Fruit fly (Drosophila melanogaster) whole organism, embryonic: ENCODE data around the gene CG17625.

ENCODE experiments used
- ATbp ChIP-seq: fragments of 200-800 bp; sonication (Bioruptor generic); optimal IDR thresholded peaks from 2 replicates; lab custom pipeline; 2017; ENCODE audit warnings: missing biosample characterization, mild to moderate bottlenecking, missing genetic modification characterization, missing genetic modification reagents
- Abd-B ChIP-seq: fragments of 200-800 bp; sonication (Bioruptor generic); optimal IDR thresholded peaks from 2 replicates; lab custom pipeline; 2018; ENCODE audit warnings: missing biosample characterization, mild to moderate bottlenecking, missing genetic modification characterization, moderate library complexity
- Antp ChIP-seq: fragments of 200-800 bp; sonication (Bioruptor generic); optimal IDR thresholded peaks from 3 replicates; lab custom pipeline; 2016; ENCODE audit warnings: missing biosample characterization, missing genetic modification characterization
- Atf3 ChIP-seq: fragments of 200-800 bp; sonication (Bioruptor generic); optimal IDR thresholded peaks from 3 replicates; lab custom pipeline; 2016; ENCODE audit warnings: missing biosample characterization, missing genetic modification characterization
- Bdp1 ChIP-seq: fragments of 200-800 bp; sonication (Bioruptor generic); optimal IDR thresholded peaks from 3 replicates; lab custom pipeline; 2016; ENCODE audit warnings: missing biosample characterization, missing genetic modification characterization
- Bgb ChIP-seq: fragments of 200-800 bp; sonication (Bioruptor generic); IDR thresholded peaks from 2 replicates; pipeline ENCODE4 v1.3.6; 2022; ENCODE audit warnings: missing biosample characterization, missing genetic modification characterization; ENCODE audit not compliant: partially characterized antibody
- CG10209 ChIP-seq: fragments of 200-800 bp; sonication (Bioruptor generic); optimal IDR thresholded peaks from 3 replicates; lab custom pipeline; 2017; ENCODE audit warnings: missing biosample characterization, mild to moderate bottlenecking, missing genetic modification characterization, missing genetic modification reagents
- CG1024 ChIP-seq: fragments of 200-800 bp; sonication (Bioruptor generic); IDR thresholded peaks from 2 replicates; pipeline ENCODE4 v1.3.6; 2022; ENCODE audit warnings: missing biosample characterization, missing genetic modification characterization
- CG11093 ChIP-seq: fragments of 200-800 bp; sonication (Bioruptor generic); IDR thresholded peaks from 3 replicates; pipeline ENCODE4 v1.3.6; 2022; ENCODE audit warnings: missing biosample characterization, missing genetic modification characterization
- CG11504 ChIP-seq: fragments of 200-800 bp; sonication (Bioruptor generic); optimal IDR thresholded peaks from 3 replicates; lab custom pipeline; 2019; ENCODE audit warnings: missing biosample characterization, mild to moderate bottlenecking, missing genetic modification characterization, moderate library complexity
- CG14014 ChIP-seq: fragments of 200-800 bp; sonication (Bioruptor generic); IDR thresholded peaks from 2 replicates; pipeline ENCODE4 v1.3.6; 2022; ENCODE audit warnings: missing biosample characterization, missing genetic modification characterization
- CG14050 ChIP-seq: fragments of 200-800 bp; sonication (Bioruptor generic); IDR thresholded peaks from 3 replicates; pipeline ENCODE4 v1.3.6; 2022; ENCODE audit warnings: missing biosample characterization, missing genetic modification characterization
- CG17328 ChIP-seq: fragments of 200-800 bp; sonication (Bioruptor generic); IDR thresholded peaks from 2 replicates; pipeline ENCODE4 v1.3.6; 2022; ENCODE audit warnings: missing biosample characterization, missing genetic modification characterization
- CG17359 ChIP-seq: fragments of 200-800 bp; sonication (Bioruptor generic); optimal IDR thresholded peaks from 3 replicates; lab custom pipeline; 2018; ENCODE audit warnings: missing biosample characterization, mild to moderate bottlenecking, missing genetic modification characterization, moderate library complexity
- CG17568 ChIP-seq: fragments of 200-800 bp; sonication (Bioruptor generic); optimal IDR thresholded peaks from 2 replicates; lab custom pipeline; 2018; ENCODE audit warnings: missing biosample characterization, mild to moderate bottlenecking, missing genetic modification characterization, moderate library complexity
- CG1792 ChIP-seq: fragments of 200-800 bp; sonication (Bioruptor generic); optimal IDR thresholded peaks from 2 replicates; lab custom pipeline; 2016; ENCODE audit warnings: missing biosample characterization, missing genetic modification characterization
- CG31224 ChIP-seq: fragments of 200-800 bp; sonication (Bioruptor generic); IDR thresholded peaks from 2 replicates; pipeline ENCODE4 v1.3.6; 2022; ENCODE audit warnings: missing biosample characterization, missing genetic modification characterization
- CG34224 ChIP-seq: fragments of 200-800 bp; sonication (Bioruptor generic); IDR thresholded peaks from 3 replicates; pipeline ENCODE4 v1.3.6; 2022; ENCODE audit warnings: missing biosample characterization, missing genetic modification characterization; ENCODE audit not compliant: partially characterized antibody
- CG7357 ChIP-seq: fragments of 200-800 bp; sonication (Bioruptor generic); IDR thresholded peaks from 3 replicates; pipeline ENCODE4 v1.3.6; 2022; ENCODE audit warnings: missing biosample characterization, missing genetic modification characterization
- D19B ChIP-seq: fragments of 200-800 bp; sonication (Bioruptor generic); optimal IDR thresholded peaks from 2 replicates; lab custom pipeline; 2017; ENCODE audit warnings: missing biosample characterization, mild to moderate bottlenecking, missing genetic modification characterization
- Dbx ChIP-seq: fragments of 200-800 bp; sonication (Bioruptor generic); IDR thresholded peaks from 3 replicates; pipeline ENCODE4 v1.3.6; 2022; ENCODE audit warnings: missing biosample characterization, missing genetic modification characterization
- Dfd ChIP-seq, 2 experiments: fragments of >200 bp; optimal IDR thresholded peaks; 2 replicates each; lab custom pipeline; 2017; ENCODE audit warnings: missing biosample characterization in 2 of 2, missing genetic modification characterization in 2 of 2
- E2f2 ChIP-seq: fragments of 200-800 bp; sonication (Bioruptor generic); IDR thresholded peaks from 2 replicates; pipeline ENCODE4 v1.3.6; 2022; ENCODE audit warnings: missing biosample characterization, missing genetic modification characterization
- HLH54F ChIP-seq: fragments of 200-800 bp; sonication (Bioruptor generic); optimal IDR thresholded peaks from 3 replicates; lab custom pipeline; 2016; ENCODE audit warnings: missing biosample characterization, missing genetic modification characterization
- NfI ChIP-seq: fragments of 200-800 bp; sonication (Bioruptor generic); optimal IDR thresholded peaks from 3 replicates; lab custom pipeline; 2018; ENCODE audit warnings: missing biosample characterization, mild to moderate bottlenecking, missing genetic modification characterization, moderate library complexity
- Optix ChIP-seq: fragments of 200-800 bp; sonication (Bioruptor generic); IDR thresholded peaks from 3 replicates; pipeline ENCODE4 v1.3.6; 2022; ENCODE audit warnings: missing biosample characterization, missing genetic modification characterization
- PHDP ChIP-seq: fragments of 200-800 bp; sonication (Bioruptor generic); optimal IDR thresholded peaks from 3 replicates; lab custom pipeline; 2018; ENCODE audit warnings: missing biosample characterization, mild to moderate bottlenecking, missing genetic modification characterization, moderate library complexity
- Rx ChIP-seq: fragments of 200-800 bp; sonication (Bioruptor generic); IDR thresholded peaks from 2 replicates; pipeline ENCODE4 v1.3.6; 2022; ENCODE audit warnings: missing biosample characterization, missing genetic modification characterization
- Xbp1 ChIP-seq: fragments of 200-800 bp; sonication (Bioruptor generic); optimal IDR thresholded peaks from 3 replicates; lab custom pipeline; 2016; ENCODE audit warnings: missing biosample characterization, mild to moderate bottlenecking, missing genetic modification characterization
- abd-A ChIP-seq: fragments of 200-800 bp; sonication (Bioruptor generic); optimal IDR thresholded peaks from 3 replicates; lab custom pipeline; 2019; ENCODE audit warnings: missing biosample characterization, mild to moderate bottlenecking, missing genetic modification characterization, moderate library complexity
- bsh ChIP-seq, 2 experiments: fragments of 200-800 bp; sonication (Bioruptor generic); optimal IDR thresholded peaks; 2 replicates each; lab custom pipeline; 2017 to 2018; ENCODE audit warnings: mild to moderate bottlenecking in 2 of 2, missing biosample characterization in 2 of 2, missing genetic modification characterization in 2 of 2, moderate library complexity in 1 of 2
- cwo ChIP-seq: fragments of 200-800 bp; sonication (Bioruptor generic); optimal IDR thresholded peaks from 3 replicates; lab custom pipeline; 2017; ENCODE audit warnings: missing biosample characterization, missing genetic modification characterization, mild to moderate bottlenecking, moderate library complexity, missing genetic modification reagents
- dmrt11E ChIP-seq: fragments of 200-800 bp; sonication (Bioruptor generic); optimal IDR thresholded peaks from 3 replicates; lab custom pipeline; 2018; ENCODE audit warnings: missing biosample characterization, mild to moderate bottlenecking, missing genetic modification characterization, moderate library complexity
- eve ChIP-seq, 2 experiments: fragments of >200 bp; optimal IDR thresholded peaks; 2 replicates each; lab custom pipeline; 2017; ENCODE audit warnings: missing biosample characterization in 2 of 2, missing genetic modification characterization in 2 of 2
- eyg ChIP-seq: fragments of 200-800 bp; sonication (Bioruptor generic); optimal IDR thresholded peaks from 3 replicates; lab custom pipeline; 2016; ENCODE audit warnings: missing biosample characterization, missing genetic modification characterization
- gcm2 ChIP-seq: fragments of 200-800 bp; sonication (Bioruptor generic); optimal IDR thresholded peaks from 2 replicates; lab custom pipeline; 2016; ENCODE audit warnings: missing biosample characterization, missing genetic modification characterization
- gfzf ChIP-seq: fragments of 200-800 bp; sonication (Bioruptor generic); optimal IDR thresholded peaks from 2 replicates; lab custom pipeline; 2016; ENCODE audit warnings: missing biosample characterization, mild to moderate bottlenecking, missing genetic modification characterization, moderate library complexity
- jumu ChIP-seq: fragments of 200-800 bp; sonication (Bioruptor generic); optimal IDR thresholded peaks from 3 replicates; lab custom pipeline; 2016; ENCODE audit warnings: missing biosample characterization, missing genetic modification characterization
- lmd ChIP-seq: fragments of 200-800 bp; sonication (Bioruptor generic); IDR thresholded peaks from 2 replicates; pipeline ENCODE4 v1.3.6; 2022; ENCODE audit warnings: missing biosample characterization, missing genetic modification characterization
- nerfin-2 ChIP-seq: fragments of 200-800 bp; sonication (Bioruptor generic); IDR thresholded peaks from 2 replicates; pipeline ENCODE4 v1.3.6; 2022; ENCODE audit warnings: missing biosample characterization, missing genetic modification characterization; ENCODE audit not compliant: partially characterized antibody
- odd ChIP-seq: fragments of 200-800 bp; sonication (Bioruptor generic); optimal IDR thresholded peaks from 2 replicates; lab custom pipeline; 2017; ENCODE audit warnings: missing biosample characterization, mild to moderate bottlenecking, missing genetic modification characterization
- org-1 ChIP-seq: fragments of 200-800 bp; sonication (Bioruptor generic); optimal IDR thresholded peaks from 2 replicates; lab custom pipeline; 2017; ENCODE audit warnings: missing biosample characterization, missing genetic modification characterization
- phol ChIP-seq: fragments of 200-800 bp; sonication (Bioruptor generic); optimal IDR thresholded peaks from 3 replicates; lab custom pipeline; 2018; ENCODE audit warnings: missing biosample characterization, mild to moderate bottlenecking, missing genetic modification characterization, moderate library complexity
- pnt ChIP-seq: fragments of 200-800 bp; sonication (Bioruptor generic); optimal IDR thresholded peaks from 3 replicates; lab custom pipeline; 2016; ENCODE audit warnings: missing biosample characterization, missing genetic modification characterization
- schlank ChIP-seq: fragments of 200-800 bp; sonication (Bioruptor generic); optimal IDR thresholded peaks from 2 replicates; lab custom pipeline; 2018; ENCODE audit warnings: missing biosample characterization, mild to moderate bottlenecking, missing genetic modification characterization
- slbo ChIP-seq: fragments of 200-800 bp; sonication (Bioruptor generic); IDR thresholded peaks from 2 replicates; pipeline ENCODE4 v1.3.6; 2022; ENCODE audit warnings: missing biosample characterization, missing genetic modification characterization
- sr ChIP-seq: fragments of 200-800 bp; sonication (Bioruptor generic); IDR thresholded peaks from 3 replicates; pipeline ENCODE4 v1.3.6; 2022; ENCODE audit warnings: missing biosample characterization, missing genetic modification characterization
- stc ChIP-seq: fragments of 200-800 bp; sonication (Bioruptor generic); IDR thresholded peaks from 2 replicates; pipeline ENCODE4 v1.3.6; 2022; ENCODE audit warnings: missing biosample characterization, missing genetic modification characterization
- unc-4 ChIP-seq: fragments of 200-800 bp; sonication (Bioruptor generic); IDR thresholded peaks from 2 replicates; pipeline ENCODE4 v1.3.6; 2022; ENCODE audit warnings: missing biosample characterization, missing genetic modification characterization; ENCODE audit not compliant: partially characterized antibody
- usp ChIP-seq: fragments of >200 bp; optimal IDR thresholded peaks from 2 replicates; lab custom pipeline; 2017; ENCODE audit warnings: missing biosample characterization, missing genetic modification characterization
- yki ChIP-seq: fragments of >200 bp; optimal IDR thresholded peaks from 3 replicates; lab custom pipeline; 2018

CG17625 gene

DNA sequence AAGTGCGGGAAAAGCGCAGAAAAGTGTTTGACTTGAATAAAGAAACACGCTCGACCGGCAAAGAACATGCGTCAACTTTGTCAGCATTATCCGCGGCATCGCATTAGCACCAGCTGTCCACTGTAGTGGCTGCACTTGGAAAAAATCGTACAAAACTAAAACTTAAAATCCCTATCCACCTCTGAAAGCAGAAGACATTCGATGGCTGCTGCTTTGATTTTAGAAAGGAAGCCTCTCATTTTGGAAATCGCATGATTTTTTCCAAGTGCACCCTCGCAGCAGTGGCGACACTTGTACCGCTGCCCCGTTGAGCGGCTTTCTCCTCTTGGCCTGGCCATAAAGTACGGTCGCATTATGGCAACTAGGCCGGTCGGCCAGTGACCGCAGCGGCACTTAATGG lies 22.4 kb upstream of the CG17625 start (continued):
- no peak for TF ChIP-seq CG7357 (GFP tag; lab: Robert Waterston, UW)
- peak; percentile 55 for TF ChIP-seq lmd (GFP tag; lab: Robert Waterston, UW)
- no peak for TF ChIP-seq CG1792 (GFP tag; lab: Kevin White, UChicago)
- peak; percentile 45 for TF ChIP-seq CG1024 (GFP tag; lab: Robert Waterston, UW)
- TF ChIP-seq gcm2 = no peak
- TF ChIP-seq odd (GFP tag; lab: Kevin White, UChicago) = no peak
- peak; percentile 15 for TF ChIP-seq Atf3
- TF ChIP-seq Antp (GFP tag; lab: Kevin White, UChicago) = peak; percentile 56
- peak; percentile 66 for TF ChIP-seq ATbp (GFP tag; lab: Kevin White, UChicago)
- no peak for TF ChIP-seq unc-4 (GFP tag; lab: Robert Waterston, UW)
- TF ChIP-seq D19B = no peak
- TF ChIP-seq jumu (GFP tag; lab: Kevin White, UChicago) = peak; percentile 17
- peak; percentile 40 to 75 for TF ChIP-seq bsh (GFP tag; optimal IDR thresholded peaks at IDR 0.05; lab: Kevin White, UChicago)
- peak; percentile 77 for TF ChIP-seq Optix (GFP tag; lab: Robert Waterston, UW)
- TF ChIP-seq slbo = peak; percentile 76
- TF ChIP-seq cwo (GFP tag; lab: Kevin White, UChicago) = no peak
- peak; percentile 48 for TF ChIP-seq phol (tag; lab: Kevin White, UChicago)
- TF ChIP-seq HLH54F = peak; percentile 16
- TF ChIP-seq CG10209 (GFP tag; lab: Kevin White, UChicago) = peak; percentile 24
- TF ChIP-seq CG31224 = no peak
- TF ChIP-seq abd-A (tag; lab: Kevin White, UChicago) = no peak
- TF ChIP-seq Rx = peak; percentile 61; the same call in 1 of the 2 replicates
- TF ChIP-seq CG17568 (GFP tag; lab: Kevin White, UChicago) = no peak
- TF ChIP-seq CG17328 (GFP tag; lab: Robert Waterston, UW) = peak; percentile 60
- 0 out of 2 replicates have a peak, but pooled peaks have one; percentile 20 for TF ChIP-seq stc
- TF ChIP-seq yki = no peak
- TF ChIP-seq Dfd (GFP tag; optimal IDR thresholded peaks at IDR 0.05; lab: Kevin White, UChicago) = no peak
- TF ChIP-seq Bdp1 (GFP tag; lab: Kevin White, UChicago) = no peak
- no peak for TF ChIP-seq nerfin-2 (GFP tag; lab: Robert Waterston, UW)
- TF ChIP-seq eve (GFP tag; optimal IDR thresholded peaks at IDR 0.05; lab: Kevin White, UChicago) = peak in 1 of 2 experiments; percentile 5
- TF ChIP-seq CG14050 = 0 out of 3 replicates have a peak, but pooled peaks have one; percentile 15
- no peak for TF ChIP-seq Bgb (GFP tag; lab: Robert Waterston, UW)
- TF ChIP-seq Abd-B (GFP tag; lab: Kevin White, UChicago) = peak; percentile 36
- TF ChIP-seq PHDP (tag; lab: Kevin White, UChicago) = peak; percentile 46
- TF ChIP-seq Xbp1 (GFP tag; lab: Kevin White, UChicago) = peak; percentile 56
- TF ChIP-seq Dbx (GFP tag; lab: Robert Waterston, UW) = peak; percentile 46; the same call in 1 of the 3 replicates
- no peak for TF ChIP-seq usp (GFP tag; lab: Kevin White, UChicago)
- TF ChIP-seq CG11504 (tag; lab: Kevin White, UChicago) = peak; percentile 65
- TF ChIP-seq NfI = peak; percentile 29
- no peak for TF ChIP-seq gfzf (GFP tag; lab: Kevin White, UChicago)
- no peak for TF ChIP-seq dmrt11E (tag; lab: Kevin White, UChicago)
- no peak for TF ChIP-seq schlank
- TF ChIP-seq E2f2 (GFP tag; lab: Robert Waterston, UW) = no peak
- no peak for TF ChIP-seq eyg (GFP tag; lab: Kevin White, UChicago)
- no peak for TF ChIP-seq CG34224 (GFP tag; lab: Robert Waterston, UW)
- TF ChIP-seq org-1 (GFP tag; lab: Kevin White, UChicago) = no peak
- 0 out of 3 replicates have a peak, but pooled peaks have one; percentile 51 for TF ChIP-seq CG11093 (GFP tag; lab: Robert Waterston, UW)
- TF ChIP-seq CG17359 (tag; lab: Kevin White, UChicago) = peak; percentile 59
- TF ChIP-seq CG14014 (GFP tag; lab: Robert Waterston, UW) = 0 out of 2 replicates have a peak, but pooled peaks have one; percentile 52
- TF ChIP-seq sr (GFP tag; lab: Robert Waterston, UW) = 0 out of 3 replicates have a peak, but pooled peaks have one; percentile 31
- TF ChIP-seq pnt (GFP tag; lab: Kevin White, UChicago) = no peak
